Fruit fly (Drosophila melanogaster) whole organism, wandering third instar larva: Measurements from ENCODE around the gene CG14053.

Experiments
- CG32264 ChIP-seq: fragments of 200-800 bp; sonication (Bioruptor generic); optimal IDR thresholded peaks from 2 replicates; lab custom pipeline; 2016; ENCODE audit warnings: missing biosample characterization, missing genetic modification characterization
- CrebA ChIP-seq: fragments of 200-800 bp; sonication (Bioruptor generic); optimal IDR thresholded peaks from 2 replicates; lab custom pipeline; 2016; ENCODE audit warnings: missing biosample characterization, mild to moderate bottlenecking, missing genetic modification characterization, borderline replicate concordance
- Dif ChIP-seq: fragments of 200-275, 200-300 bp; sonication (Bioruptor generic); optimal IDR thresholded peaks from 2 replicates; lab custom pipeline; 2018; ENCODE audit warnings: missing biosample characterization, missing genetic modification characterization; ENCODE audit not compliant: partially characterized antibody
- Hr78 ChIP-seq: fragments of >200 bp; optimal IDR thresholded peaks from 2 replicates; lab custom pipeline; 2017; ENCODE audit warnings: missing biosample characterization, missing genetic modification characterization
- Vsx2 ChIP-seq: fragments of 200-300, 225-300 bp; sonication (Bioruptor generic); optimal IDR thresholded peaks from 2 replicates; lab custom pipeline; 2018; ENCODE audit warnings: missing biosample characterization, missing genetic modification characterization; ENCODE audit not compliant: partially characterized antibody
- ey ChIP-seq: fragments of 200-800 bp; sonication (Bioruptor generic); optimal IDR thresholded peaks from 2 replicates; lab custom pipeline; 2016; ENCODE audit warnings: missing biosample characterization, missing genetic modification characterization
- fru ChIP-seq: fragments of 200-800 bp; sonication (Bioruptor generic); optimal IDR thresholded peaks from 3 replicates; lab custom pipeline; 2016; ENCODE audit warnings: missing biosample characterization, mild to moderate bottlenecking, missing genetic modification characterization
- jim ChIP-seq: fragments of 175-275, 200-325 bp; sonication (Bioruptor generic); optimal IDR thresholded peaks from 2 replicates; lab custom pipeline; 2016; ENCODE audit warnings: missing biosample characterization, mild to moderate bottlenecking, missing genetic modification characterization
- pan ChIP-seq: fragments of >200 bp; optimal IDR thresholded peaks from 2 replicates; lab custom pipeline; 2017
- sage ChIP-seq: fragments of 200-800 bp; sonication (Bioruptor generic); optimal IDR thresholded peaks from 2 replicates; lab custom pipeline; 2016; ENCODE audit warnings: missing biosample characterization, mild to moderate bottlenecking, missing genetic modification characterization

DNA sequence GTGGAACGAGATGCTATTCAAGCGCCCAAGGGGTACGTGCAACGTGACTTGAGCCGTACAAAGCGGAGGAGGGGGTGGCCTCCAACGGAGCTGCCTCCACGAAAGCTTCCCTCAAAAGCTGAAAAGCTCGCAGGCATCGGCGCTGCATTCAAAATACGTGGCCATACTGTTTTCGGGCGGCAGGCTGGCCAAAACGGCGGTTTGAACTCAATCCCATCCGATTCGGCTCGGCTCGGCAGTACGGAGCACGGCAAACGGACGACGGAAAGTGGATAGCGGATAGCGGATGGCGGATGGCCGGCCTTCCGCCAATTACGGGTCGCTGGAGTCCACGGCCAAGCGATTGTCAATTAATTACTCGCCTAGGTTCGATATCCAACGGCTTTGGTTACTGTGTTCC, 4.8 kb downstream of the CG14053 start, which contains the start of gene Mct1:
- TF ChIP-seq CG32264 (no peak), fru (GFP tag; lab: Kevin White, UChicago) (no peak), pan (lab: Kevin White, UChicago) (no peak), Dif (GFP tag; lab: Kevin White, UChicago) (no peak), Vsx2 (GFP tag; lab: Kevin White, UChicago) (no peak), ey (no peak), CrebA (no peak), Hr78 (GFP tag; lab: Kevin White, UChicago) (no peak), jim (GFP tag; lab: Kevin White, UChicago) (no peak), sage (GFP tag; lab: Kevin White, UChicago) (no peak)
